Worm (Caenorhabditis elegans): ENCODE data around the gene gpdh-2.
A peak's percentile ranks its signal among the peaks of the same experiment; 100 is the strongest.

Gene gpdh-2

ce11 chrIII:9808179-9808578, 50.8 kb downstream of the gpdh-2 start, which contains the start of gene gtap-2:
Gene gtap-2 (plus strand): TSS chrIII:9808544.
- TF ChIP-seq ceh-8 (GFP tag; optimal IDR thresholded peaks at IDR 0.05) (no peak), C16A3.4 (tag; optimal IDR thresholded peaks at IDR 0.05) (peak; percentile 45), C04F5.9 (tag; optimal IDR thresholded peaks at IDR 0.05) (peak; percentile 14), lin-14 (GFP tag; optimal IDR thresholded peaks at IDR 0.05) (peak; percentile 21), dsc-1 (tag; optimal IDR thresholded peaks at IDR 0.05) (peak; percentile 14), dpl-1 (GFP tag; optimal IDR thresholded peaks at IDR 0.05) (peak in 1 of 3 experiments; percentile 37), isw-1 (GFP tag; IDR thresholded peaks at IDR 0.05) (peak; percentile 18; the same call in 1 of the 2 replicates), mab-9 (GFP tag; IDR thresholded peaks at IDR 0.05) (no peak), egl-27 (tag; optimal IDR thresholded peaks at IDR 0.05) (no peak), sox-4 (tag; optimal IDR thresholded peaks at IDR 0.05) (peak; percentile 1), ceh-88 (GFP tag; IDR thresholded peaks at IDR 0.05) (no peak), lin-35 (GFP tag; optimal IDR thresholded peaks at IDR 0.05) (peak; percentile 8 to 29), nhr-20 (tag; optimal IDR thresholded peaks at IDR 0.05) (peak; percentile 12), vab-15 (tag; optimal IDR thresholded peaks at IDR 0.05) (no peak), ceh-90 (tag; optimal IDR thresholded peaks at IDR 0.05) (peak; percentile 55), nhr-71 (tag; optimal IDR thresholded peaks at IDR 0.05) (peak; percentile 20), unc-98 (GFP tag; IDR thresholded peaks at IDR 0.05) (peak; percentile 38; the same call in 1 of the 2 replicates), unc-62 (GFP tag; optimal IDR thresholded peaks at IDR 0.05) (no peak), egl-13 (tag; optimal IDR thresholded peaks at IDR 0.05) (peak; percentile 32), skn-1 (tag; optimal IDR thresholded peaks at IDR 0.05) (peak; percentile 33), snu-23 (GFP tag; optimal IDR thresholded peaks at IDR 0.05) (peak; percentile 9), snpc-4 (tag; optimal IDR thresholded peaks at IDR 0.05) (peak; percentile 34), efl-1 (optimal IDR thresholded peaks at IDR 0.05) (peak; percentile 17 to 27), efl-1 (GFP tag; optimal IDR thresholded peaks at IDR 0.05 in 1 of 2) (no peak), lir-3 (tag; optimal IDR thresholded peaks at IDR 0.05; ENCODE audit: poor library complexity) (peak; percentile 25), nhr-84 (tag; optimal IDR thresholded peaks at IDR 0.05) (no peak), nhr-47 (tag; optimal IDR thresholded peaks at IDR 0.05) (peak; percentile 54), mdl-1 (tag; optimal IDR thresholded peaks at IDR 0.05) (no peak), nhr-90 (tag; optimal IDR thresholded peaks at IDR 0.05; ENCODE audit: poor library complexity) (peak; percentile 10), lsy-2 (tag; optimal IDR thresholded peaks at IDR 0.05) (peak; percentile 44 to 83), pax-3 (tag; optimal IDR thresholded peaks at IDR 0.05) (peak; percentile 61), fkh-8 (tag; optimal IDR thresholded peaks at IDR 0.05) (peak; percentile 47)

- TF ChIP-seq lin-15B (tag; optimal IDR thresholded peaks at IDR 0.05) (no peak), lin-14 (GFP tag; optimal IDR thresholded peaks at IDR 0.05) (peak; percentile 28), fkh-10 (GFP tag; optimal IDR thresholded peaks at IDR 0.05) (no peak), lsy-2 (tag; optimal IDR thresholded peaks at IDR 0.05) (peak in 1 of 2 experiments; percentile 39), mdl-1 (tag; optimal IDR thresholded peaks at IDR 0.05) (peak in 1 of 2 experiments; percentile 66), ama-1 (optimal IDR thresholded peaks at IDR 0.05) (peak; percentile 58), nhr-47 (tag; optimal IDR thresholded peaks at IDR 0.05) (peak; percentile 34), C16A3.4 (tag; optimal IDR thresholded peaks at IDR 0.05) (no peak), Y116A8C.19 (tag; optimal IDR thresholded peaks at IDR 0.05; ENCODE audit: borderline replicate concordance) (no peak), irx-1 (tag; optimal IDR thresholded peaks at IDR 0.05) (no peak), ces-1 (GFP tag; optimal IDR thresholded peaks at IDR 0.05) (no peak), swsn-7 (tag; optimal IDR thresholded peaks at IDR 0.05) (no peak), jun-1 (tag; optimal IDR thresholded peaks at IDR 0.05) (peak; percentile 4), nhr-84 (tag; optimal IDR thresholded peaks at IDR 0.05) (no peak), unc-86 (tag; optimal IDR thresholded peaks at IDR 0.05) (no peak), efl-1 (optimal IDR thresholded peaks at IDR 0.05) (no peak), efl-1 (GFP tag; optimal IDR thresholded peaks at IDR 0.05 in 1 of 2) (peak in 1 of 2 experiments; percentile 91), C34B4.2 (tag; optimal IDR thresholded peaks at IDR 0.05) (no peak), sox-4 (tag; optimal IDR thresholded peaks at IDR 0.05) (no peak), vab-15 (tag; optimal IDR thresholded peaks at IDR 0.05) (peak; percentile 58), nhr-71 (tag; optimal IDR thresholded peaks at IDR 0.05) (peak; percentile 71), egl-13 (tag; optimal IDR thresholded peaks at IDR 0.05) (no peak), nhr-90 (tag; optimal IDR thresholded peaks at IDR 0.05; ENCODE audit: poor library complexity) (peak; percentile 43), ceh-90 (tag; optimal IDR thresholded peaks at IDR 0.05) (no peak), isw-1 (GFP tag; IDR thresholded peaks at IDR 0.05) (no peak), ztf-11 (tag; optimal IDR thresholded peaks at IDR 0.05) (no peak), ets-5 (GFP tag; IDR thresholded peaks at IDR 0.05) (no peak), F16B12.6 (tag; optimal IDR thresholded peaks at IDR 0.05) (no peak), hlh-4 (tag; optimal IDR thresholded peaks at IDR 0.05) (no peak), ceh-82 (tag; optimal IDR thresholded peaks at IDR 0.05) (no peak), snu-23 (GFP tag; optimal IDR thresholded peaks at IDR 0.05) (peak; percentile 58), ztf-4 (tag; optimal IDR thresholded peaks at IDR 0.05) (peak; percentile 64), nhr-20 (tag; optimal IDR thresholded peaks at IDR 0.05) (peak; percentile 65)
Observed at ce11 chrIII:9807560-9808046, 51.4 kb downstream of the gpdh-2 start.
